Fruit fly (Drosophila melanogaster) whole organism, embryonic: Measurements from ENCODE around the gene eIF2Bepsilon.

Experiments used
- Atf3 ChIP-seq: fragments of 200-800 bp; sonication (Bioruptor generic); optimal IDR thresholded peaks from 3 replicates; lab custom pipeline; 2016; ENCODE audit warnings: missing biosample characterization, missing genetic modification characterization
- CG10979 ChIP-seq: fragments of 200-800 bp; sonication (Bioruptor generic); optimal IDR thresholded peaks from 2 replicates; lab custom pipeline; 2018; ENCODE audit warnings: missing biosample characterization, mild to moderate bottlenecking, missing genetic modification characterization, moderate library complexity
- CG12071 ChIP-seq: fragments of 200-800 bp; sonication (Bioruptor generic); optimal IDR thresholded peaks from 3 replicates; lab custom pipeline; 2018; ENCODE audit warnings: missing biosample characterization, mild to moderate bottlenecking, missing genetic modification characterization
- CG17361 ChIP-seq: fragments of 200-800 bp; sonication (Bioruptor generic); IDR thresholded peaks from 3 replicates; pipeline ENCODE4 v1.3.6; 2022; ENCODE audit warnings: missing biosample characterization, missing genetic modification characterization
- CG17829 ChIP-seq: fragments of 200-800 bp; optimal IDR thresholded peaks from 2 replicates; lab custom pipeline; 2019; ENCODE audit warnings: missing biosample characterization, mild to moderate bottlenecking, missing genetic modification characterization, moderate library complexity
- CG17912 ChIP-seq: fragments of 200-800 bp; sonication (Bioruptor generic); optimal IDR thresholded peaks from 2 replicates; lab custom pipeline; 2018; ENCODE audit warnings: missing biosample characterization, mild to moderate bottlenecking, missing genetic modification characterization
- CG18011 ChIP-seq: fragments of 200-800 bp; sonication (Bioruptor generic); optimal IDR thresholded peaks from 2 replicates; lab custom pipeline; 2017; ENCODE audit warnings: missing biosample characterization, missing genetic modification characterization, mild to moderate bottlenecking, moderate library complexity, missing genotype
- CG18764 ChIP-seq: fragments of 200-800 bp; sonication (Bioruptor generic); optimal IDR thresholded peaks from 3 replicates; lab custom pipeline; 2016; ENCODE audit warnings: missing biosample characterization, missing genetic modification characterization
- CG2202 ChIP-seq: fragments of 200-800 bp; sonication (Bioruptor generic); optimal IDR thresholded peaks from 2 replicates; lab custom pipeline; 2018; ENCODE audit warnings: missing biosample characterization, mild to moderate bottlenecking, missing genetic modification characterization
- CG2889 ChIP-seq: fragments of 200-800 bp; sonication (Bioruptor generic); IDR thresholded peaks from 3 replicates; pipeline ENCODE4 v1.3.6; 2022; ENCODE audit warnings: missing biosample characterization, missing genetic modification characterization
- CG3281 ChIP-seq: fragments of 200-800 bp; sonication (Bioruptor generic); optimal IDR thresholded peaks from 3 replicates; lab custom pipeline; 2017; ENCODE audit warnings: missing biosample characterization, mild to moderate bottlenecking, missing genetic modification characterization
- CG3995 ChIP-seq: fragments of 200-800 bp; sonication (Bioruptor generic); optimal IDR thresholded peaks from 3 replicates; lab custom pipeline; 2016; ENCODE audit warnings: missing biosample characterization, missing genetic modification characterization
- CG4707 ChIP-seq: fragments of 200-800 bp; sonication (Bioruptor generic); optimal IDR thresholded peaks from 2 replicates; lab custom pipeline; 2018; ENCODE audit warnings: missing biosample characterization, mild to moderate bottlenecking, missing genetic modification characterization, moderate library complexity
- CG4820 ChIP-seq: fragments of 200-800 bp; sonication (Bioruptor generic); optimal IDR thresholded peaks from 3 replicates; lab custom pipeline; 2016; ENCODE audit warnings: missing biosample characterization, missing genetic modification characterization
- CG6689 ChIP-seq: fragments of 200-800 bp; sonication (Bioruptor generic); IDR thresholded peaks from 2 replicates; pipeline ENCODE4 v1.3.6; 2022; ENCODE audit warnings: missing biosample characterization, missing genetic modification characterization
- CG8359 ChIP-seq: fragments of 200-800 bp; sonication (Bioruptor generic); optimal IDR thresholded peaks from 2 replicates; lab custom pipeline; 2017; ENCODE audit warnings: missing biosample characterization, mild to moderate bottlenecking, missing genetic modification characterization, borderline replicate concordance
- D19B ChIP-seq: fragments of 200-800 bp; sonication (Bioruptor generic); optimal IDR thresholded peaks from 2 replicates; lab custom pipeline; 2017; ENCODE audit warnings: missing biosample characterization, mild to moderate bottlenecking, missing genetic modification characterization
- Dfd ChIP-seq, 2 experiments: fragments of >200 bp; optimal IDR thresholded peaks; 2 replicates each; lab custom pipeline; 2017; ENCODE audit warnings: missing biosample characterization in 2 of 2, missing genetic modification characterization in 2 of 2
- Dip3 ChIP-seq: fragments of 200-800 bp; sonication (Bioruptor generic); optimal IDR thresholded peaks from 3 replicates; lab custom pipeline; 2016; ENCODE audit warnings: missing biosample characterization, missing genetic modification characterization
- Doc2 ChIP-seq: fragments of 200-800 bp; sonication (Bioruptor generic); IDR thresholded peaks from 2 replicates; pipeline ENCODE4 v1.3.6; 2022; ENCODE audit warnings: missing biosample characterization, missing genetic modification characterization
- Dp ChIP-seq: fragments of 200-800 bp; sonication (Bioruptor generic); optimal IDR thresholded peaks from 2 replicates; lab custom pipeline; 2018; ENCODE audit warnings: missing biosample characterization, mild to moderate bottlenecking, missing genetic modification characterization, moderate library complexity
- Ets97D ChIP-seq: fragments of 200-800 bp; sonication (Bioruptor generic); optimal IDR thresholded peaks from 3 replicates; lab custom pipeline; 2016; ENCODE audit warnings: missing biosample characterization, missing genetic modification characterization
- GATAe ChIP-seq: fragments of 200-800 bp; sonication (Bioruptor generic); conservative IDR thresholded peaks from 2 replicates; pipeline ENCODE4 v1.3.6; 2022; ENCODE audit warnings: missing biosample characterization, missing genetic modification characterization
- Hsf ChIP-seq: fragments of 200-800 bp; sonication (Bioruptor generic); optimal IDR thresholded peaks from 3 replicates; lab custom pipeline; 2016; ENCODE audit warnings: missing biosample characterization, missing genetic modification characterization
- Jarid2 ChIP-seq: fragments of 200-800 bp; sonication (Bioruptor generic); optimal IDR thresholded peaks from 3 replicates; lab custom pipeline; 2017; ENCODE audit warnings: mild to moderate bottlenecking, missing biosample characterization, missing genetic modification reagents, missing genetic modification characterization
- Lhr ChIP-seq: fragments of 200-800 bp; sonication (Bioruptor generic); optimal IDR thresholded peaks from 3 replicates; lab custom pipeline; 2017; ENCODE audit warnings: mild to moderate bottlenecking, missing biosample characterization, missing genetic modification reagents, missing genetic modification characterization
- Lim3 ChIP-seq: fragments of 200-800 bp; sonication (Bioruptor generic); IDR thresholded peaks from 2 replicates; pipeline ENCODE4 v1.3.6; 2022; ENCODE audit warnings: missing biosample characterization, missing genetic modification characterization
- Max ChIP-seq: fragments of 200-800 bp; sonication (Bioruptor generic); optimal IDR thresholded peaks from 2 replicates; lab custom pipeline; 2016; ENCODE audit warnings: missing biosample characterization, mild to moderate bottlenecking, missing genetic modification characterization
- NC2α ChIP-seq: fragments of 200-800 bp; sonication (Bioruptor generic); optimal IDR thresholded peaks from 2 replicates; lab custom pipeline; 2016; ENCODE audit warnings: missing biosample characterization, missing genetic modification characterization
- NK7.1 ChIP-seq: fragments of 200-800 bp; sonication (Bioruptor generic); optimal IDR thresholded peaks from 3 replicates; lab custom pipeline; 2016; ENCODE audit warnings: missing biosample characterization, missing genetic modification characterization
- Sin3A ChIP-seq: fragments of >200 bp; optimal IDR thresholded peaks from 2 replicates; lab custom pipeline; 2018
- TFAM ChIP-seq: fragments of 200-800 bp; sonication (Bioruptor generic); optimal IDR thresholded peaks from 2 replicates; lab custom pipeline; 2017; ENCODE audit warnings: missing biosample characterization, missing genetic modification characterization, inconsistent platforms
- ab ChIP-seq: fragments of 200-800 bp; sonication (Bioruptor generic); optimal IDR thresholded peaks from 2 replicates; lab custom pipeline; 2016; ENCODE audit warnings: missing biosample characterization, missing genetic modification characterization
- ac ChIP-seq: fragments of 200-800 bp; sonication (Bioruptor generic); optimal IDR thresholded peaks from 3 replicates; lab custom pipeline; 2017; ENCODE audit warnings: missing biosample characterization, mild to moderate bottlenecking, missing genetic modification characterization
- az2 ChIP-seq: fragments of 200-800 bp; sonication (Bioruptor generic); optimal IDR thresholded peaks from 3 replicates; lab custom pipeline; 2016; ENCODE audit warnings: missing biosample characterization, missing genetic modification characterization
- bowl ChIP-seq: fragments of 200-800 bp; sonication (Bioruptor generic); IDR thresholded peaks from 2 replicates; pipeline ENCODE4 v1.3.6; 2022; ENCODE audit warnings: missing biosample characterization, missing genetic modification characterization
- bsh ChIP-seq, 2 experiments: fragments of 200-800 bp; sonication (Bioruptor generic); optimal IDR thresholded peaks; 2 replicates each; lab custom pipeline; 2017 to 2018; ENCODE audit warnings: mild to moderate bottlenecking in 2 of 2, missing biosample characterization in 2 of 2, missing genetic modification characterization in 2 of 2, moderate library complexity in 1 of 2
- danr ChIP-seq: fragments of 200-800 bp; sonication (Bioruptor generic); IDR thresholded peaks from 2 replicates; pipeline ENCODE4 v1.3.6; 2022; ENCODE audit warnings: missing biosample characterization, missing genetic modification characterization
- esg ChIP-seq: fragments of 200-800 bp; sonication (Bioruptor generic); conservative IDR thresholded peaks from 2 replicates; pipeline ENCODE4 v1.3.6; 2022; ENCODE audit warnings: missing biosample characterization, missing genetic modification characterization
- ham ChIP-seq: fragments of 200-800 bp; sonication (Bioruptor generic); IDR thresholded peaks from 2 replicates; pipeline ENCODE4 v1.3.6; 2022; ENCODE audit warnings: missing biosample characterization, missing genetic modification characterization
- inv ChIP-seq: fragments of 200-800 bp; sonication (Bioruptor generic); IDR thresholded peaks from 2 replicates; pipeline ENCODE4 v1.3.6; 2022; ENCODE audit warnings: missing biosample characterization, missing genetic modification characterization; ENCODE audit not compliant: partially characterized antibody
- mirr ChIP-seq: fragments of 200-800 bp; sonication (Bioruptor generic); optimal IDR thresholded peaks from 3 replicates; lab custom pipeline; 2018; ENCODE audit warnings: missing biosample characterization, mild to moderate bottlenecking, missing genetic modification characterization
- mld ChIP-seq: fragments of 200-800 bp; sonication (Bioruptor generic); IDR thresholded peaks from 3 replicates; pipeline ENCODE4 v1.3.6; 2022; ENCODE audit warnings: missing biosample characterization, missing genetic modification characterization; ENCODE audit not compliant: partially characterized antibody
- nerfin-1 ChIP-seq: fragments of 200-800 bp; sonication (Bioruptor generic); optimal IDR thresholded peaks from 3 replicates; lab custom pipeline; 2019; ENCODE audit warnings: missing biosample characterization, mild to moderate bottlenecking, missing genetic modification characterization, moderate library complexity
- otp ChIP-seq: fragments of 200-800 bp; sonication (Bioruptor generic); IDR thresholded peaks from 3 replicates; pipeline ENCODE4, ENCODE4 v1.3.6; 2022; ENCODE audit warnings: missing biosample characterization, missing genetic modification characterization
- sd ChIP-seq: fragments of 200-800 bp; sonication (Bioruptor generic); optimal IDR thresholded peaks from 3 replicates; lab custom pipeline; 2018; ENCODE audit warnings: missing biosample characterization, mild to moderate bottlenecking, missing genetic modification characterization, moderate library complexity
- sens ChIP-seq: fragments of 200-800 bp; sonication (Bioruptor generic); peaks from one replicate; lab custom pipeline; 2016; ENCODE audit warnings: missing biosample characterization, missing genetic modification characterization
- sens-2 ChIP-seq: fragments of 200-800 bp; sonication (Bioruptor generic); IDR thresholded peaks from 2 replicates; pipeline ENCODE4 v1.3.6; 2022; ENCODE audit warnings: missing biosample characterization, missing genetic modification characterization
- slp2 ChIP-seq: fragments of 200-800 bp; sonication (Bioruptor generic); optimal IDR thresholded peaks from 2 replicates; lab custom pipeline; 2016; ENCODE audit warnings: missing biosample characterization, missing genetic modification characterization
- tin ChIP-seq: fragments of 200-800 bp; sonication (Bioruptor generic); optimal IDR thresholded peaks from 3 replicates; lab custom pipeline; 2016; ENCODE audit warnings: missing biosample characterization, missing genetic modification characterization
- zen ChIP-seq: fragments of 200-800 bp; sonication (Bioruptor generic); optimal IDR thresholded peaks from 3 replicates; lab custom pipeline; 2018; ENCODE audit warnings: missing biosample characterization, mild to moderate bottlenecking, missing genetic modification characterization, moderate library complexity
- zen2 ChIP-seq: fragments of 200-800 bp; sonication (Bioruptor generic); IDR thresholded peaks from 3 replicates; pipeline ENCODE4 v1.3.6; 2022; ENCODE audit warnings: missing biosample characterization, missing genetic modification characterization; ENCODE audit not compliant: partially characterized antibody

eIF2Bepsilon gene

dm6 chrX:1952898-1953297 is 30.2 kb upstream of the eIF2Bepsilon start (continued):
- TF ChIP-seq esg (GFP tag; lab: Robert Waterston, UW) (peak; percentile 37; the same call in 1 of the 2 replicates), bsh (GFP tag; optimal IDR thresholded peaks at IDR 0.05; lab: Kevin White, UChicago) (peak in 1 of 2 experiments; percentile 2), CG18764 (GFP tag; lab: Kevin White, UChicago) (peak; percentile 53), sens-2 (GFP tag; lab: Robert Waterston, UW) (no peak), CG17361 (peak; percentile 55; the same call in 1 of the 3 replicates), sd (tag; lab: Kevin White, UChicago) (peak; percentile 3), zen (tag; lab: Kevin White, UChicago) (peak; percentile 38), nerfin-1 (tag; lab: Kevin White, UChicago) (peak; percentile 38), NC2α (peak; percentile 33), CG18011 (GFP tag; lab: Kevin White, UChicago) (no peak), az2 (GFP tag; lab: Kevin White, UChicago) (peak; percentile 53), Ets97D (GFP tag; lab: Kevin White, UChicago) (peak; percentile 52), mirr (GFP tag; lab: Kevin White, UChicago) (peak; percentile 27), Max (GFP tag; lab: Kevin White, UChicago) (no peak), Dp (GFP tag; lab: Kevin White, UChicago) (peak; percentile 4), ham (GFP tag; lab: Robert Waterston, UW) (no peak), ac (GFP tag; lab: Kevin White, UChicago) (no peak), GATAe (no peak), ab (peak; percentile 18), Doc2 (GFP tag; lab: Robert Waterston, UW) (no peak), Dfd (GFP tag; optimal IDR thresholded peaks at IDR 0.05; lab: Kevin White, UChicago) (no peak), zen2 (GFP tag; lab: Robert Waterston, UW) (no peak), CG4820 (GFP tag; lab: Kevin White, UChicago) (peak; percentile 63), CG8359 (GFP tag; lab: Kevin White, UChicago) (no peak), CG3281 (GFP tag; lab: Kevin White, UChicago) (no peak), Atf3 (peak; percentile 39), NK7.1 (GFP tag; lab: Kevin White, UChicago) (no peak), CG4707 (no peak), Lhr (GFP tag; lab: Kevin White, UChicago) (peak; percentile 89), inv (GFP tag; lab: Robert Waterston, UW) (no peak), Sin3A (no peak), CG10979 (tag; lab: Kevin White, UChicago) (peak; percentile 80), otp (GFP tag; lab: Robert Waterston, UW) (peak; percentile 48; the same call in 1 of the 3 replicates), tin (peak; percentile 86), danr (peak; percentile 62; the same call in 1 of the 2 replicates), Jarid2 (peak; percentile 47), slp2 (GFP tag; lab: Kevin White, UChicago) (peak; percentile 10), CG17829 (tag; lab: Kevin White, UChicago) (peak; percentile 69), CG6689 (GFP tag; lab: Robert Waterston, UW) (peak; percentile 50; the same call in 1 of the 2 replicates), Hsf (GFP tag; lab: Kevin White, UChicago) (peak; percentile 78), Dip3 (GFP tag; lab: Kevin White, UChicago) (peak; percentile 36), sens (GFP tag; lab: Kevin White, UChicago) (peak; percentile 90), CG17912 (GFP tag; lab: Kevin White, UChicago) (peak; percentile 56), bowl (GFP tag; lab: Robert Waterston, UW) (no peak), mld (no peak), CG2889 (GFP tag; lab: Robert Waterston, UW) (no peak), D19B (GFP tag; lab: Kevin White, UChicago) (no peak), Lim3 (GFP tag; lab: Robert Waterston, UW) (no peak), CG12071 (GFP tag; lab: Kevin White, UChicago) (no peak), CG2202 (tag; lab: Kevin White, UChicago) (no peak), CG3995 (GFP tag; lab: Kevin White, UChicago) (no peak), TFAM (GFP tag; lab: Kevin White, UChicago) (no peak)
